Worm (Caenorhabditis elegans): ENCODE data around the gene C31G12.1.

Gene C31G12.1

ce11 chrV:18184910-18185309 lies 5.1 kb downstream of the C31G12.1 start, which contains the start of gene C31G12.3:
C31G12.3 (plus strand) TSS chrV:18185210.
- TF ChIP-seq pag-3 (tag; optimal IDR thresholded peaks at IDR 0.05; ENCODE audit: borderline replicate concordance) (no peak), pax-1 (tag; optimal IDR thresholded peaks at IDR 0.05) (no peak), ceh-19 (GFP tag; optimal IDR thresholded peaks at IDR 0.05) (no peak), ets-4 (tag; optimal IDR thresholded peaks at IDR 0.05) (no peak)

DNA sequence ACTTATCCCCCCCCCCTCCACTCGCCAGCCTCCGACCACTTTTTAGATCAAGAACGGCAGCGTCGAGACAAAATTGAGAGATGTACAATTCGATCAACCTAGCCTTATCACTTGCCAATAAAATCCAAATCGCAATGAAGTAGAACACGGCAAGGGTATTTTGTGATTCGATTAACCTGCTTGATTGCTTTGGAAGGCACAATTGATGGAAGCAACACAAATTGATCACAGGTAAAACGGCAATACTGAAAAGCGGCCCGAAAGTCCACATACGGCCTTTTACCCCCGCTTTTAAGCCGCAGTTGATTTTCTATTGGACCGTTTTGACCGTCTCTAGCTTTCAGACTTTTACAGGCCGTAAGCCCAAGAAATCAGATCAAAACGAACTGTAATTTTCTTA lies 8.6 kb downstream of the C31G12.1 start, which contains the start of gene clec-245:
TSS of gene clec-245 (minus strand) at position 101 of the 400 bp plus-strand sequence.
- TF ChIP-seq ceh-34 (tag; optimal IDR thresholded peaks at IDR 0.05) (no peak), fkh-6 (tag; optimal IDR thresholded peaks at IDR 0.05) (no peak), ama-1 (optimal IDR thresholded peaks at IDR 0.05) (no peak), ceh-19 (GFP tag; optimal IDR thresholded peaks at IDR 0.05) (no peak), che-1 (tag; optimal IDR thresholded peaks at IDR 0.05) (no peak), sox-2 (GFP tag; IDR thresholded peaks at IDR 0.05) (no peak), dve-1 (tag; optimal IDR thresholded peaks at IDR 0.05) (no peak), ceh-2 (tag; optimal IDR thresholded peaks at IDR 0.05) (no peak), tbx-2 (tag; optimal IDR thresholded peaks at IDR 0.05) (no peak)

DNA sequence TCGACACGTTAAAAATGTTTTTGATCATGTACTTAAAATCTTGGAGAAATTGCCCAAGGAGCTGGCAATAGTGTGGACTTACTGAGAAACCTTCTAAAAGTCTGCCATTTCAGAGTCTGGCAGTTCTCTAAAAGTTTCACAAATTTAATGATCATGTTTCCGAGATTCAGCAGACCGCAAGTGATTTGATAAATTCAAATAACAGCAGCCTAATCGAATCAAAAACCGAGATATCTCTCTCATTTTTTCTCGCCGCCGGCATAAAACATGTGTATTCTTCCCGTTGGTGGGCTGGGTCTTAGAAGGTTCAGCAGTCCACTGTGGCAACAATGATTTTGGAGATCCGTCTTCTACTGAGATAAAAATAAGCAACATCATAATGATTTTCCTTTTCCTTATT lies 9.4 kb downstream of the C31G12.1 start, which contains the start of gene clec-246:
TSS of gene clec-246 (plus strand) at position 301 of the 400 bp plus-strand sequence.
- TF ChIP-seq zip-5 (tag; optimal IDR thresholded peaks at IDR 0.05) (no peak), ceh-18 (tag; optimal IDR thresholded peaks at IDR 0.05) (no peak), F13H6.1 (tag; optimal IDR thresholded peaks at IDR 0.05) (no peak), sdc-2 (tag; optimal IDR thresholded peaks at IDR 0.05) (no peak), mec-3 (tag; optimal IDR thresholded peaks at IDR 0.05; ENCODE audit: borderline replicate concordance) (no peak), tbx-7 (tag; optimal IDR thresholded peaks at IDR 0.05) (no peak), hlh-8 (tag; optimal IDR thresholded peaks at IDR 0.05) (no peak), hlh-15 (tag; optimal IDR thresholded peaks at IDR 0.05) (no peak), ama-1 (optimal IDR thresholded peaks at IDR 0.05) (no peak), ceh-9 (tag; optimal IDR thresholded peaks at IDR 0.05) (no peak), T23F11.4 (GFP tag; optimal IDR thresholded peaks at IDR 0.05) (no peak)

DNA sequence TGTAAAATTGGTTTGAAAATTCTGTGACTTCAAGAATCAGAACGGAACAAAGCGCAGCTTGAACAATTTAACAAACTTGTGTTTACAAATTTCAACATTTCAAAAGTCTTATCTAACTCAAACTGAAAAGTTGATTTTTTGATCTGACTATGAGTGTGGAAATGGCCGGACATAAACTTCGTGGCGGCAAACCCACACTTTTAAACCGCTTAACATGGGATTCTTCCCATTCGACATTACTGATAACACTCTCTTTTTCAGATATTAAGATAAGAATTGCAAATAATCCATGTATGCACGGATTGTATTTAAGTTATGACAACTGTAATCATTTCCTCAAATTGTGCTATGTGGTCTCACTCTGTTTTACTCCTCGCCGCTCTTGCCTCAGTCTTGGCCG lies 11.4 kb downstream of the C31G12.1 start, which contains the start of gene clec-42:
TSS of gene clec-42 (plus strand) at position 285 of the 400 bp plus-strand sequence.
- TF ChIP-seq pag-3 (tag; optimal IDR thresholded peaks at IDR 0.05; ENCODE audit: borderline replicate concordance) (no peak), nhr-11 (tag; optimal IDR thresholded peaks at IDR 0.05) (no peak), ceh-48 (tag; optimal IDR thresholded peaks at IDR 0.05) (no peak), odd-2 (tag; optimal IDR thresholded peaks at IDR 0.05) (no peak), Y22D7AL.16 (tag; optimal IDR thresholded peaks at IDR 0.05) (no peak), npax-4 (tag; optimal IDR thresholded peaks at IDR 0.05) (no peak), K02D7.2 (tag; optimal IDR thresholded peaks at IDR 0.05) (no peak), ceh-19 (GFP tag; optimal IDR thresholded peaks at IDR 0.05) (no peak), che-1 (tag; optimal IDR thresholded peaks at IDR 0.05) (no peak), ceh-22 (tag; optimal IDR thresholded peaks at IDR 0.05) (no peak), ceh-30 (tag; optimal IDR thresholded peaks at IDR 0.05) (no peak), ttx-3 (tag; optimal IDR thresholded peaks at IDR 0.05) (no peak), ceh-45 (GFP tag; IDR thresholded peaks at IDR 0.05) (no peak), dmd-4 (tag; optimal IDR thresholded peaks at IDR 0.05; ENCODE audit: borderline replicate concordance) (no peak), hlh-15 (tag; optimal IDR thresholded peaks at IDR 0.05) (no peak), ets-4 (tag; optimal IDR thresholded peaks at IDR 0.05) (no peak), ceh-14 (tag; optimal IDR thresholded peaks at IDR 0.05) (no peak), hlh-30 (tag; optimal IDR thresholded peaks at IDR 0.05; ENCODE audit: insufficient read depth) (no peak)

ce11 chrV:18195006-18195405 lies 15.2 kb downstream of the C31G12.1 start, which contains the start of gene F16H6.3:
F16H6.3 (plus strand) TSS chrV:18195306.
- TF ChIP-seq tbx-7 (tag; optimal IDR thresholded peaks at IDR 0.05) = no peak
- TF ChIP-seq unc-86 (tag; optimal IDR thresholded peaks at IDR 0.05) = no peak
- TF ChIP-seq ceh-34 (tag; optimal IDR thresholded peaks at IDR 0.05) = no peak
- TF ChIP-seq rnt-1 (tag; optimal IDR thresholded peaks at IDR 0.05) = no peak
- TF ChIP-seq npax-4 (tag; optimal IDR thresholded peaks at IDR 0.05) = no peak
